Worm (Caenorhabditis elegans): Measurements from ENCODE around the gene F45D3.1.

DNA sequence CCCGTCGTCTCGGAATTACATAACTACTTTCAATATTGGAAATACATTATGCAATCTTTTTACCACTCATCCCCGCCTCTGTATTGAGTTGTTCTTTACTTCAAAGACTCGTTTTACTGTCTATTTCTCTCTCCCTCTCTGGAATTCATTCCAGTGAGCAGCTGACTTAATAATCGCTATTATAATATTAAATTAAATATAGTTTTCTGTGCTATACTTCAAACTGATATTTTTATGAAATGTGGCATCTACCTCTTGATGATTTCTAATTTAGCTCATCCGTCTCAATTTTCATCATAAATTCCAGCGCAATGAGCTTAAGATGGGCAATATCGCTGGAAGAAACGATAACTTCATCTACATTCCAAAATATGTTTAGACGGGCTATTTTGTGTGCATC, 23.4 kb upstream of the F45D3.1 start, which contains the start of gene T28H10.1:
- TF ChIP-seq T07F8.4 (tag; optimal IDR thresholded peaks at IDR 0.05) (no peak), F39B2.1 (GFP tag; IDR thresholded peaks at IDR 0.05) (no peak), unc-130 (GFP tag; optimal IDR thresholded peaks at IDR 0.05) (no peak), F57A8.1 (GFP tag; optimal IDR thresholded peaks at IDR 0.05) (no peak), lin-35 (GFP tag; optimal IDR thresholded peaks at IDR 0.05) (no peak), F22D6.2 (tag; optimal IDR thresholded peaks at IDR 0.05) (no peak), xnd-1 (tag; optimal IDR thresholded peaks at IDR 0.05) (no peak), him-1 (tag; optimal IDR thresholded peaks at IDR 0.05) (no peak), sea-2 (GFP tag; IDR thresholded peaks at IDR 0.05) (no peak), bed-1 (GFP tag; IDR thresholded peaks at IDR 0.05) (no peak), snpc-4 (GFP tag; optimal IDR thresholded peaks at IDR 0.05) (no peak), snpc-4 (tag; optimal IDR thresholded peaks at IDR 0.05) (no peak)

Measured in whole organism, young adult.